Fruit fly (Drosophila melanogaster) whole organism, adult: ENCODE data around the gene gkt.

ENCODE experiments used
- CG11617 ChIP-seq: fragments of 200-800 bp; sonication (Bioruptor generic); optimal IDR thresholded peaks from 2 replicates; lab custom pipeline; 2017; ENCODE audit warnings: mild to moderate bottlenecking, missing biosample characterization, missing genetic modification reagents, missing genetic modification characterization
- CG12768 ChIP-seq: fragments of 200-800 bp; sonication (Bioruptor generic); optimal IDR thresholded peaks from 2 replicates; lab custom pipeline; 2017; ENCODE audit warnings: missing biosample characterization, missing genetic modification characterization, mild to moderate bottlenecking, moderate library complexity, missing genetic modification reagents
- CG14711 ChIP-seq: fragments of 200-800 bp; sonication (Bioruptor generic); optimal IDR thresholded peaks from 2 replicates; lab custom pipeline; 2018; ENCODE audit warnings: missing biosample characterization, mild to moderate bottlenecking, missing genetic modification characterization, moderate library complexity
- CG1620 ChIP-seq: fragments of 200-800 bp; sonication (Bioruptor generic); optimal IDR thresholded peaks from 2 replicates; lab custom pipeline; 2016; ENCODE audit warnings: missing biosample characterization, missing genetic modification characterization
- CG33017 ChIP-seq: fragments of 200-800 bp; sonication (Bioruptor generic); optimal IDR thresholded peaks from 2 replicates; lab custom pipeline; 2018; ENCODE audit warnings: missing biosample characterization, mild to moderate bottlenecking, missing genetic modification characterization, moderate library complexity
- CG5204 ChIP-seq: fragments of 200-800 bp; sonication (Bioruptor generic); optimal IDR thresholded peaks from 2 replicates; lab custom pipeline; 2016; ENCODE audit warnings: missing biosample characterization, missing genetic modification characterization
- CG7045 ChIP-seq: fragments of 200-800 bp; sonication (Bioruptor generic); optimal IDR thresholded peaks from 2 replicates; lab custom pipeline; 2017; ENCODE audit warnings: missing biosample characterization, mild to moderate bottlenecking, missing genetic modification characterization
- CG7101 ChIP-seq: fragments of 200-800 bp; sonication (Bioruptor generic); optimal IDR thresholded peaks from 2 replicates; lab custom pipeline; 2018; ENCODE audit warnings: missing biosample characterization, mild to moderate bottlenecking, missing genetic modification characterization, moderate library complexity
- Clk ChIP-seq: fragments of 200-800 bp; sonication (Bioruptor generic); optimal IDR thresholded peaks from 2 replicates; lab custom pipeline; 2017; ENCODE audit warnings: missing biosample characterization, missing genetic modification characterization
- Crg-1 ChIP-seq: fragments of 200-800 bp; sonication (Bioruptor generic); optimal IDR thresholded peaks from 2 replicates; lab custom pipeline; 2016; ENCODE audit warnings: missing biosample characterization, missing genetic modification characterization
- Mnt ChIP-seq: fragments of 200-800 bp; sonication (Bioruptor generic); optimal IDR thresholded peaks from 2 replicates; lab custom pipeline; 2016; ENCODE audit warnings: missing biosample characterization, mild to moderate bottlenecking, missing genetic modification characterization
- bab1 ChIP-seq: fragments of 200-800 bp; sonication (Bioruptor generic); optimal IDR thresholded peaks from 3 replicates; lab custom pipeline; 2019; ENCODE audit warnings: missing biosample characterization, mild to moderate bottlenecking, missing genetic modification characterization, moderate library complexity
- cic ChIP-seq: fragments of 200-800 bp; sonication (Bioruptor generic); optimal IDR thresholded peaks from 2 replicates; lab custom pipeline; 2017; ENCODE audit warnings: missing biosample characterization, mild to moderate bottlenecking, missing genetic modification characterization, moderate library complexity
- cnc ChIP-seq, 2 experiments: fragments of >200 bp; optimal IDR thresholded peaks; 2 replicates each; lab custom pipeline; 2017
- kay ChIP-seq: fragments of 200-800 bp; sonication (Bioruptor generic); peaks from one replicate; lab custom pipeline; 2016; ENCODE audit warnings: missing biosample characterization, missing genetic modification characterization, borderline replicate concordance
- ovo ChIP-seq: fragments of 200-800 bp; sonication (Bioruptor generic); optimal IDR thresholded peaks from 2 replicates; lab custom pipeline; 2016; ENCODE audit warnings: missing biosample characterization, missing genetic modification characterization
- pad ChIP-seq: fragments of 200-800 bp; sonication (Bioruptor generic); optimal IDR thresholded peaks from 3 replicates; lab custom pipeline; 2017; ENCODE audit warnings: missing biosample characterization, missing genetic modification characterization, mild to moderate bottlenecking, moderate library complexity, missing genetic modification reagents
- toe ChIP-seq: fragments of 200-800 bp; sonication (Bioruptor generic); optimal IDR thresholded peaks from 2 replicates; lab custom pipeline; 2016; ENCODE audit warnings: missing biosample characterization, missing genetic modification characterization

Gene gkt

DNA sequence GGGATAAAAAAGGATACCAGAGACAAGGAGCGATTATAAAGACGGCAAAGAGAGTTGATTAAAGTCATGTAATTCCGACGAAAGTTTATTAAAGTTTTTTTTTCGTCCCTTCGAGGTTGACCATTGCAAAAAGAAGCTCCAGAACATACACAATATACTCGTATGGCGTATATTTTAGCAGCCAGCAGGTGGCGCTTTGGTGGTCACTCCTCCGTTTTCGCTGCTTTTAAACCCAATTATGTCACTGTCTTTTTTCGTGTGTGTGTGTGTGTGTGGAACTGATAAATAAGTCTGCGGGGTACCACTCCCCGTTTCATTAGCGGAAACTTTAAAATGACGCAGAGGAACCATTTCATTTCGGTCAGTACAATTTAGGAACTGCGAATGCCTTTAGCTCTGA is 19.9 kb downstream of the gkt start:
- TF ChIP-seq CG7045 (no peak), cic (GFP tag; lab: Kevin White, UChicago) (no peak), toe (GFP tag; lab: Kevin White, UChicago) (no peak), CG14711 (no peak), Crg-1 (GFP tag; lab: Kevin White, UChicago) (no peak), pad (GFP tag; lab: Kevin White, UChicago) (no peak), ovo (GFP tag; lab: Kevin White, UChicago) (no peak), Mnt (GFP tag; lab: Kevin White, UChicago) (no peak), CG1620 (GFP tag; lab: Kevin White, UChicago) (no peak), CG7101 (no peak), Clk (GFP tag; lab: Kevin White, UChicago) (no peak), CG5204 (GFP tag; lab: Kevin White, UChicago) (no peak), CG11617 (GFP tag; lab: Kevin White, UChicago) (no peak)

DNA sequence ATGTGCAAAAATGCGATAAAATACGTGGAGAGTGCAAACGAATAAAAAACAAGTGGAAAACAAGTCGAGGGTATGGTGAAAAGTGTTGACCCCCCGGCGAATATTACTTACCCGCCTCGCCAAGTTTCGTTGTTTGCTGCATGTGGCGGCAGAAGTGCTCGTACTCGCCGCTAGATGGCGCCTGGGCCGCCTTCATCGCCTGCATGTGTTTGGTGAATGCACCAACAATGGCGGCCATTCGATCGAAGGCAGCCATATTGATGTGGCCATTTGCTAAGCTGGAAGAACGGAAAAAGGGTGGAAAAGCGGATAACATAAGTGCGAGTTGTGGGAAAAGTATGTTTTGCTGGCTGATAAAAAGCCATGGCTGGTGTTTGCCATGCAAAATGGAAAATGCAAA is 23.5 kb downstream of the gkt start:
- TF ChIP-seq Mnt (GFP tag; lab: Kevin White, UChicago) (no peak), Crg-1 (GFP tag; lab: Kevin White, UChicago) (no peak), CG5204 (GFP tag; lab: Kevin White, UChicago) (no peak), CG14711 (no peak), toe (GFP tag; lab: Kevin White, UChicago) (no peak), CG1620 (GFP tag; lab: Kevin White, UChicago) (no peak), CG11617 (GFP tag; lab: Kevin White, UChicago) (no peak)

DNA sequence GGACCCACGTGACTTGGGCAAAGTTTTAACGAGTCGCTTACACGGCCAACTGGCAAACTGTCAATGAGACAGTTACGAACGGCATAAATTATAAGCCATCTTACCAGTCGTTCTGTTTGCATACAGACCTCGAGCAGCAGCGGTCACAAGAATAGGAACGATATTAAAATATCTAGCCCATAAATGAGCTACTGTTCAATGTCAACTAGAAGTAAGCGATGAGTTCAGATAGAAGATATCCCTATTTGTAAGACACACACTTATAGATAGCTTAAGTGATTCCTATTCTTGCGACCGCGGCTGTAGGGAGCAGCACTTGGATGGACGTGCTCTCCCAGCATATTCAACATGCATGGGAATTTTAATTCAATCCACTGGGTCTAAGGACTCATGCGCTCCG is 29.1 kb downstream of the gkt start:
- TF ChIP-seq CG5204 (GFP tag; lab: Kevin White, UChicago), result no peak
- no peak for TF ChIP-seq cnc (optimal IDR thresholded peaks at IDR 0.05; lab: Kevin White, UChicago)
- no peak for TF ChIP-seq bab1 (GFP tag; lab: Kevin White, UChicago)
- TF ChIP-seq pad (GFP tag; lab: Kevin White, UChicago), result no peak
- no peak for TF ChIP-seq CG14711
- TF ChIP-seq Crg-1 (GFP tag; lab: Kevin White, UChicago), result no peak
- TF ChIP-seq cic (GFP tag; lab: Kevin White, UChicago), result no peak
- no peak for TF ChIP-seq CG1620 (GFP tag; lab: Kevin White, UChicago)
- TF ChIP-seq CG7101, result no peak
- TF ChIP-seq CG7045, result no peak
- TF ChIP-seq CG12768 (GFP tag; lab: Kevin White, UChicago), result no peak
- no peak for TF ChIP-seq Mnt (GFP tag; lab: Kevin White, UChicago)
- TF ChIP-seq kay (GFP tag; lab: Kevin White, UChicago), result no peak
- no peak for TF ChIP-seq CG33017
- TF ChIP-seq toe (GFP tag; lab: Kevin White, UChicago), result no peak
- no peak for TF ChIP-seq Clk (GFP tag; lab: Kevin White, UChicago)

DNA sequence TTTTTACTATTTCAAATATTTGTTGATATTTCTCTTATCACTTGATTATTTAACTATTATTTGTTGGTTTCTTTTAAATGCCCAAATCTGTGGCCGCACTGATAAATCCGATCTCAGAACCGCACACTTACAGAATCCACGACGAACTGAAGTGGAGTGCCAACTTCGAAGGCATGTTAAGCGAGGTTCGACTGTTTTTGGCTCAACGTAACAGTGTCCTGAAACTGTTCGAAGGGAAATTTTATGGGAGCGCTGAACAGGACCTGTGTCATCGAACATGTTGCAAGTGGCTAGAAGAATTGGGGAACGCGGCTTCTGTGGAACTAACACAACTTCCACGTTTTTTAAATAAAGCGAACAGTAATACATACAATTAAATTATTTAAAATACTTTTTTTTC is 39.8 kb downstream of the gkt start:
- no peak for TF ChIP-seq CG7101
- no peak for TF ChIP-seq Crg-1 (GFP tag; lab: Kevin White, UChicago)
- TF ChIP-seq cic (GFP tag; lab: Kevin White, UChicago), result no peak
- no peak for TF ChIP-seq Mnt (GFP tag; lab: Kevin White, UChicago)
- no peak for TF ChIP-seq cnc (optimal IDR thresholded peaks at IDR 0.05; lab: Kevin White, UChicago)
- TF ChIP-seq CG33017, result no peak
- TF ChIP-seq CG7045, result no peak
- no peak for TF ChIP-seq toe (GFP tag; lab: Kevin White, UChicago)

DNA sequence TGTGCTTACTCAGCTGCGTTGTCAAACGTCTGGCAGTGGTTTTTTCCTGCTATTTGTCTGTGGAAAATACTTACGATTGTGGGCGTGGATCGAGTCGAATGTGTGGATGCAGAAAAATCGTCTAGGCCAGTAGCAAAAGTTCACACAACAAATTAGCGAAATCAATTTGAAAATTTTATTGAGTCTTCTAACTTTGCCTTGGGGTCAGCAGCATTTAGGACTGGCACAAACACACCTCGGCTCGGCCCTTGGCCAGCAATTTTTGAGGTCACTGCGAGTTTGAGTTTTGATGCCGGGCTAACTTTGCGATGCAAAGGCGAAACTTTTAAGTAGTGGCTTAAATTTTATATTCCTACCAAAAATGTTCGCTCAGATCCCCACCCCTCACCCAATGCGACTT is 40.6 kb downstream of the gkt start, which contains the start of gene CG34393:
CG34393 (minus strand) TSS at position 101 of the 400 bp plus-strand sequence.
- TF ChIP-seq Crg-1 (GFP tag; lab: Kevin White, UChicago) (no peak), CG14711 (no peak), pad (GFP tag; lab: Kevin White, UChicago) (no peak), CG5204 (GFP tag; lab: Kevin White, UChicago) (no peak), ovo (GFP tag; lab: Kevin White, UChicago) (no peak)
